Worm (Caenorhabditis elegans) whole organism, L2 larva: Measurements from ENCODE around the gene srj-52.

ENCODE experiments used
- C34F6.9 ChIP-seq: fragments of 150-350 bp; optimal IDR thresholded peaks from 2 replicates; lab custom pipeline; 2014; ENCODE audit warnings: missing biosample characterization, missing genetic modification characterization
- F13H6.1 ChIP-seq: sonication (generic microtip); optimal IDR thresholded peaks from 2 replicates; lab custom pipeline; 2016; ENCODE audit warnings: missing genetic modification characterization, missing compliant biosample characterization
- R02D3.7 ChIP-seq: fragments of 150-350 bp; optimal IDR thresholded peaks from 2 replicates; lab custom pipeline; 2014; ENCODE audit warnings: missing biosample characterization, missing genetic modification characterization
- Y55F3AM.14 ChIP-seq: fragments of 200-800 bp; sonication (Bioruptor generic); optimal IDR thresholded peaks from 2 replicates; lab custom pipeline; 2018; ENCODE audit warnings: mild to moderate bottlenecking, missing genetic modification characterization, missing compliant biosample characterization
- ZK546.5 ChIP-seq: sonication (generic microtip); optimal IDR thresholded peaks from 2 replicates; lab custom pipeline; 2017; ENCODE audit warnings: missing biosample characterization, missing genetic modification characterization
- ama-1 ChIP-seq: fragments of 150-350 bp; optimal IDR thresholded peaks from 2 replicates; lab custom pipeline; 2018; ENCODE audit warnings: inconsistent platforms
- blmp-1 ChIP-seq: sonication (generic microtip); optimal IDR thresholded peaks from 2 replicates; lab custom pipeline; 2017; ENCODE audit warnings: missing genetic modification characterization, mild to moderate bottlenecking, missing compliant biosample characterization, antibody characterized with exemption, moderate library complexity; ENCODE audit not compliant: insufficient read depth
- ceh-82 ChIP-seq: fragments of 150-350 bp; optimal IDR thresholded peaks from 2 replicates; lab custom pipeline; 2014; ENCODE audit warnings: missing biosample characterization, missing genetic modification characterization
- crh-2 ChIP-seq: sonication (generic microtip); optimal IDR thresholded peaks from 2 replicates; lab custom pipeline; 2017; ENCODE audit warnings: missing biosample characterization, missing genetic modification characterization
- dmd-4 ChIP-seq: sonication (generic microtip); optimal IDR thresholded peaks from 2 replicates; lab custom pipeline; 2017; ENCODE audit warnings: missing biosample characterization, missing genetic modification characterization
- fos-1 ChIP-seq: fragments of 150-350 bp; optimal IDR thresholded peaks from 2 replicates; lab custom pipeline; 2014; ENCODE audit warnings: missing biosample characterization, missing genetic modification characterization
- gmeb-1 ChIP-seq: fragments of 150-350 bp; optimal IDR thresholded peaks from 2 replicates; lab custom pipeline; 2014; ENCODE audit warnings: missing biosample characterization, missing genetic modification characterization
- lin-11 ChIP-seq: fragments of 150-350 bp; sonication (generic microtip); optimal IDR thresholded peaks from 2 replicates; lab custom pipeline; 2014; ENCODE audit warnings: missing biosample characterization, missing genetic modification characterization, inconsistent platforms, mixed read lengths
- lin-13 ChIP-seq: fragments of 150-350 bp; optimal IDR thresholded peaks from 2 replicates; lab custom pipeline; 2014; ENCODE audit warnings: missing biosample characterization, missing genetic modification reagents, missing genetic modification characterization
- lin-39 ChIP-seq: fragments of 150-350 bp; optimal IDR thresholded peaks from 2 replicates; lab custom pipeline; 2014; ENCODE audit warnings: missing biosample characterization, missing genetic modification reagents, missing genetic modification characterization
- lsy-2 ChIP-seq, 2 experiments: fragments of 150-350 bp in 1 of 2; sonication (generic microtip) in 1 of 2; optimal IDR thresholded peaks; 2 replicates each; lab custom pipeline; 2014 to 2017; ENCODE audit warnings: missing biosample characterization in 2 of 2, missing genetic modification characterization in 2 of 2
- mab-5 ChIP-seq: fragments of 150-350 bp; optimal IDR thresholded peaks from 2 replicates; lab custom pipeline; 2014; ENCODE audit warnings: missing biosample characterization, missing genetic modification characterization
- mdl-1 ChIP-seq, 2 experiments: fragments of 150-350 bp in 1 of 2; sonication (generic microtip) in 1 of 2; optimal IDR thresholded peaks; 2 replicates each; lab custom pipeline; 2017; ENCODE audit warnings: missing biosample characterization in 2 of 2, missing genetic modification characterization in 2 of 2
- nhr-10 ChIP-seq: sonication (generic microtip); optimal IDR thresholded peaks from 2 replicates; lab custom pipeline; 2017; ENCODE audit warnings: missing biosample characterization, missing genetic modification characterization
- nhr-11 ChIP-seq: fragments of 150-350 bp; optimal IDR thresholded peaks from 2 replicates; lab custom pipeline; 2014; ENCODE audit warnings: missing biosample characterization, missing genetic modification characterization
- nhr-129 ChIP-seq: fragments of 150-350 bp; optimal IDR thresholded peaks from 2 replicates; lab custom pipeline; 2014; ENCODE audit warnings: missing biosample characterization, missing genetic modification characterization
- nhr-21 ChIP-seq: fragments of 150-350 bp; optimal IDR thresholded peaks from 2 replicates; lab custom pipeline; 2014; ENCODE audit warnings: missing biosample characterization, missing genetic modification characterization
- nhr-237 ChIP-seq: fragments of 150-350 bp; optimal IDR thresholded peaks from 2 replicates; lab custom pipeline; 2014; ENCODE audit warnings: missing biosample characterization, missing genetic modification characterization
- nhr-25 ChIP-seq: fragments of 150-350 bp; sonication (generic microtip); optimal IDR thresholded peaks from 3 replicates; lab custom pipeline; 2014; ENCODE audit warnings: missing biosample characterization, missing genetic modification characterization
- nhr-6 ChIP-seq: fragments of 150-350 bp; optimal IDR thresholded peaks from 2 replicates; lab custom pipeline; 2014; ENCODE audit warnings: missing biosample characterization, missing genetic modification characterization
- sem-4 ChIP-seq: fragments of 150-350 bp; optimal IDR thresholded peaks from 2 replicates; lab custom pipeline; 2014; ENCODE audit warnings: missing biosample characterization, missing genetic modification reagents, missing genetic modification characterization
- sma-3 ChIP-seq: sonication (generic microtip); optimal IDR thresholded peaks from 2 replicates; lab custom pipeline; 2016; ENCODE audit warnings: missing genetic modification reagents, missing genetic modification characterization, missing compliant biosample characterization
- sma-9 ChIP-seq, 2 experiments: fragments of 150-350 bp in 1 of 2; sonication (generic microtip) in 1 of 2; optimal IDR thresholded peaks; 2 replicates each; lab custom pipeline; 2014 to 2016; ENCODE audit warnings: missing genetic modification characterization in 2 of 2, mild to moderate bottlenecking in 1 of 2, missing biosample characterization in 1 of 2, missing compliant biosample characterization in 1 of 2, missing genetic modification reagents in 1 of 2, moderate library complexity in 1 of 2
- unc-55 ChIP-seq: fragments of 150-350 bp; sonication (generic microtip); optimal IDR thresholded peaks from 3 replicates; lab custom pipeline; 2014; ENCODE audit warnings: missing biosample characterization, missing genetic modification reagents, missing genetic modification characterization
- unc-62 ChIP-seq: fragments of 150-350 bp; optimal IDR thresholded peaks from 2 replicates; lab custom pipeline; 2014; ENCODE audit warnings: missing biosample characterization, missing genetic modification reagents, missing genetic modification characterization
- zag-1 ChIP-seq: fragments of 150-350 bp; optimal IDR thresholded peaks from 2 replicates; lab custom pipeline; 2014; ENCODE audit warnings: missing biosample characterization, missing genetic modification characterization
- ztf-1 ChIP-seq: fragments of 200-800 bp; sonication (Bioruptor generic); conservative IDR thresholded peaks from 2 replicates; pipeline ENCODE4 v1.3.6; 2022; ENCODE audit warnings: missing genetic modification characterization, missing compliant biosample characterization
- ztf-11 ChIP-seq: sonication (generic microtip); optimal IDR thresholded peaks from 2 replicates; lab custom pipeline; 2017; ENCODE audit warnings: missing biosample characterization, missing genetic modification characterization
- ztf-4 ChIP-seq: fragments of 150-350 bp; optimal IDR thresholded peaks from 2 replicates; lab custom pipeline; 2014; ENCODE audit warnings: missing biosample characterization, missing genetic modification characterization

srj-52 gene

DNA sequence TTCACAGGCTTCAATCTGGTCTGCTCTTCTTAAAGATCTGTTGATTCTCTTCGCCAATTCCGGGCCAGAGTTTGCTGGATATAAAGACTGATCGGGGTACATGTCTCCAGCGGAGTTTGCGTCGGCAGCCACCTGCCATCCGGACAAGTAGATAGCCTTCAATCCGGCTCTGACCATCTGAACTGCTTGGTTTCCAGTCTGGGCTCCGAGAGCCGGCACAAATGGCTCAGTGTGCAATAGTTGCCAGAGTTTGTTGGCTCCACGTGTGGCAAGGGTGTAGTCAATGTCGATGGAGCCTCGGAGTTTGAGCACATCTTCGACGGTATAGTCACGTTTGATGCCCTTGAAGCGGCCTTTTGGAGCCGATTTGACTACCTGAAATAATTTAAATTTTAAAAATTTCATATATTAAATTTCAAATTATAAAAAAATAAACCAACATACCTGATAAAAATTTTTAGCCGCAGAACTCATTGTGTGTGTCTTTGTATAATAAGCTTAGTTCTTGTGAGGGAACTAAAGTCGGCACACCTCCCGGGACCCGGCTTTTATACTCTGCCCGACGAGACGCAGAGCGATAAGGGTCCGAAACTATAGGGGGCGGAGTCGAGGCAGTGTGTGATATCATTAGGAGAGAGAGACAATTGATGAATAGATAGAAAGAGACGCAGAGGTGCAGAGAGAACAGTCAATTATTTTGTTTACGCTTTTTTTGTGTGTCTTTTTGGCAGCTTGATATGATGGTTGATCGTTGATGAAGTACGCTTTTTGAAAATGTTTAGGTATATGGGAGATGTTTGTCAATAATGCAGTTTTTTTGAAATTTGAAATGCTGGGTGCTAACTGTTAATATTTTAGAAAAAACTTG is 31.9 kb upstream of the srj-52 start, which contains the start of the genes icl-1 and srh-2:
Gene icl-1, minus strand, starts transcription at position 521 of the 868 bp plus-strand sequence.
Gene srh-2, plus strand, starts transcription at position 818 of the 868 bp plus-strand sequence.
- peak; percentile 54 for TF ChIP-seq nhr-21 (tag; lab: Kevin White, UChicago)
- TF ChIP-seq mab-5 (tag; lab: Kevin White, UChicago) = peak; percentile 34
- peak; percentile 22 for TF ChIP-seq fos-1 (tag; lab: Kevin White, UChicago)
- peak in 1 of 2 experiments; percentile 21 for TF ChIP-seq mdl-1 (tag; optimal IDR thresholded peaks at IDR 0.05; lab: Kevin White, UChicago)
- TF ChIP-seq sem-4 = peak; percentile 10
- TF ChIP-seq sma-9 (GFP tag; optimal IDR thresholded peaks at IDR 0.05; lab: Kevin White, UChicago) = peak; percentile 84
- TF ChIP-seq sma-9 (tag; optimal IDR thresholded peaks at IDR 0.05; lab: Kevin White, UChicago) = no peak
- TF ChIP-seq crh-2 = peak; percentile 68
- peak; percentile 83 for TF ChIP-seq F13H6.1
- no peak for TF ChIP-seq ZK546.5 (tag; lab: Kevin White, UChicago)
- peak; percentile 65 for TF ChIP-seq ztf-4
- no peak for TF ChIP-seq ztf-11 (tag; lab: Kevin White, UChicago)
- TF ChIP-seq nhr-10 (tag; lab: Kevin White, UChicago) = peak; percentile 19
- no peak for TF ChIP-seq unc-55 (GFP tag; lab: Kevin White, UChicago)
- peak; percentile 48 for TF ChIP-seq lin-13
- no peak for TF ChIP-seq ceh-82 (tag; lab: Kevin White, UChicago)
- TF ChIP-seq lsy-2 (tag; optimal IDR thresholded peaks at IDR 0.05; lab: Kevin White, UChicago) = peak; percentile 4 to 54
- peak; percentile 96 for TF ChIP-seq ama-1 (lab: Kevin White, UChicago)
- peak; percentile 28 for TF ChIP-seq unc-62 (GFP tag; lab: Kevin White, UChicago)
- peak; percentile 78 for TF ChIP-seq nhr-129 (tag; lab: Kevin White, UChicago)
- no peak for TF ChIP-seq nhr-237 (tag; lab: Kevin White, UChicago)
- no peak for TF ChIP-seq lin-39
- TF ChIP-seq sma-3 (GFP tag; lab: Kevin White, UChicago) = peak; percentile 66
- TF ChIP-seq Y55F3AM.14 (GFP tag; lab: Kevin White, UChicago) = peak; percentile 81
- TF ChIP-seq lin-11 = peak; percentile 42
- no peak for TF ChIP-seq R02D3.7 (tag; lab: Kevin White, UChicago)
- peak; percentile 21 for TF ChIP-seq gmeb-1 (tag; lab: Kevin White, UChicago)
- TF ChIP-seq blmp-1 (tag; lab: Kevin White, UChicago) = peak; percentile 22
- 0 out of 2 replicates have a peak, but pooled peaks have one; percentile 14 for TF ChIP-seq ztf-1
- TF ChIP-seq nhr-11 = no peak
- peak; percentile 10 for TF ChIP-seq nhr-6 (tag; lab: Kevin White, UChicago)
- TF ChIP-seq C34F6.9 (tag; lab: Kevin White, UChicago) = no peak
- peak; percentile 12 for TF ChIP-seq nhr-25 (tag; lab: Kevin White, UChicago)
- TF ChIP-seq dmd-4 = no peak

DNA sequence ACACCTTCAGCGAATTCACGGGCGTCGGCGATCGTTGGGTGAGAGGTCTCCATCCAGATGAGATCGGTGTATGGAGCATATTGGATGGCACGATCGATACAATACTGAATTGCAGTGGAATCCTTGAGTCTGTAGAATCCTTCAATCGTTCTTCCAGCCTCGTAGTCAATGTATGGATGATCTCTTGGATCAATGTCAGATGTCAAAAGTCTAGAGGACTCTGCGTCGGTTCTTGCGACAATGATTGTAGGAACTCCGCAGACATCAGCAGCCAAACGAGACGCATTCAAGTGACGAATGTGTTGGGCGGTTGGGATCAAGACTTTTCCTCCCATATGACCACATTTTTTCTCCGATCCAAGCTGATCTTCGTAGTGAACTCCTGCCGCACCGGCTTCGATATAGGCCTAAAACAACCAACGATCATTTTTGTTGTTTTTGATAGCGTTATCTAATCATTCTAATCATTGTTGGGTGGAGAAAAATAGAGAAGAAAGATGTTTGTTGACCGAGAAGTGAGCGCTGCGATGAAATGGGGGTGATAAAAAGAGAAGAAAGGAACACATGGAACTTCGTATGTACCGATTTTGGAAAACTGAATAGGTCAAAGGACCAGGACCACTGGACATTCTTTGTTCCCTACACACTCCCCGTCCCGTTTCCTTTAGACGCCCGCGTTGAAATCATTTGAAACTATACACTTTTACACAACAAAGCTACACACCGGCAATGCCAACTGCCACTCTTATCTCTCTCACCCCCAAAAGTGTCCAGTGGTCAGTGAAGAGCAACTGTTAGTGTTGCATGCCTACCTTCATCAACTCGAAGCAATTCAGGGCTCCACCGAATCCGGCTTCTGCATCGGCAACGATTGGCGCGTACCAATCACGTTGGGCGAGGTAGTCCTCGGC is 31.0 kb upstream of the srj-52 start:
- TF ChIP-seq ama-1 (lab: Kevin White, UChicago) = peak; percentile 76
- TF ChIP-seq nhr-21 (tag; lab: Kevin White, UChicago) = peak; percentile 41
- peak; percentile 48 for TF ChIP-seq lin-13
- TF ChIP-seq nhr-6 (tag; lab: Kevin White, UChicago) = peak; percentile 59
- TF ChIP-seq sma-9 (GFP tag; optimal IDR thresholded peaks at IDR 0.05; lab: Kevin White, UChicago) = peak; percentile 20
- no peak for TF ChIP-seq sma-9 (tag; optimal IDR thresholded peaks at IDR 0.05; lab: Kevin White, UChicago)
- TF ChIP-seq nhr-237 (tag; lab: Kevin White, UChicago) = no peak
- no peak for TF ChIP-seq zag-1
- TF ChIP-seq nhr-129 (tag; lab: Kevin White, UChicago) = peak; percentile 19
- peak; percentile 1 for TF ChIP-seq fos-1 (tag; lab: Kevin White, UChicago)
- TF ChIP-seq lin-11 = peak; percentile 38
- no peak for TF ChIP-seq nhr-10 (tag; lab: Kevin White, UChicago)
- TF ChIP-seq crh-2 = peak; percentile 24
- TF ChIP-seq lsy-2 (tag; optimal IDR thresholded peaks at IDR 0.05; lab: Kevin White, UChicago) = peak in 1 of 2 experiments; percentile 23
